Worm (Caenorhabditis elegans): ENCODE results near the gene lys-5.
A peak's percentile ranks its signal among the peaks of the same experiment; 100 is the strongest.

Gene lys-5

DNA sequence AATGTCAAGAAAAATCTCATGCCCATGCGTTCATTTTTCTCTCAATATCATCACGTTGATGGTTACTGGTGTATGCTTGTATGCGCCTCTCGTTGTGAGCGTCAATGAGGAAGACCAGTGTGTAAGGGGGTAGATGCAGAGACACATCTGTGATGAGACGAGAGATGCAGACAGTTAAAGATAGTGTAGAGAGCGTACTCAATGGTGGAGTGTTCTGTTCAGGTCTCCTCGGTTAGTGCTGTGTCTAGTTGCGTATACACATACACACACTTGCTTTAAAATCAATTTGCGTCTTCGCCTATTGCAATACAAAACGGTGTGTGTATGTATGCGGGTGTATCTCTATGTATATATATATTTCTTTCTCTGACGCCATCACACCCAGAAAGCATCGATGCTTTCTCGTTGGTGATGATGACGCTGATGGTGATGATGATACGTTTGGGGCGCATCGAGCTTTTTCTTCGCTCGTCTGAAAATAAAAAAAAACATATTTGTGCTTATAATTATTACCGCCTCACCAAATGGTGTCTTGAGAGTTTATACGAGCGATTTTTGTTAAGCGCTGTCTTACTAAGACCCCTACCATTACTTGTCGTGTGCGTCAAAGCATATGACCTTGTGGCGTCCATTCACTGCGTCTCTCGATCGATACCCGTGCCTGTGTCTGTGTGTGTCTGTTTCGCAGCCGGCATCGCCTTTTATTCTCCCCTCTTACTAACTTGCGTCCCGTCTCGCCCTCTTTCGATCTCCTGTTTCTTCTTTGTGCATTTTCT lies 31.8 kb downstream of the lys-5 start, which contains the start of gene F40F11.3 (continued):
- TF ChIP-seq fos-1 (tag; optimal IDR thresholded peaks at IDR 0.05) (no peak), F44E2.7 (GFP tag; IDR thresholded peaks at IDR 0.05) (no peak), skn-1 (tag; optimal IDR thresholded peaks at IDR 0.05) (no peak), madf-5 (GFP tag; IDR thresholded peaks at IDR 0.05) (no peak), daf-12 (tag; optimal IDR thresholded peaks at IDR 0.05) (no peak), hmg-1.1 (GFP tag; IDR thresholded peaks at IDR 0.05) (peak; percentile 95), ztf-7 (tag; optimal IDR thresholded peaks at IDR 0.05) (peak; percentile 62), aha-1 (tag) (peak; percentile 96), zag-1 (tag; optimal IDR thresholded peaks at IDR 0.05) (no peak), D1046.2 (GFP tag; IDR thresholded peaks at IDR 0.05) (no peak; the same call in 1 of the 2 replicates), ama-1 (optimal IDR thresholded peaks at IDR 0.05) (no peak), hlh-11 (tag; optimal IDR thresholded peaks at IDR 0.05) (peak; percentile 95), nhr-42 (GFP tag; IDR thresholded peaks at IDR 0.05) (peak; percentile 64; the same call in 1 of the 2 replicates), F37D6.2 (tag; optimal IDR thresholded peaks at IDR 0.05) (peak; percentile 68), hif-1 (tag; optimal IDR thresholded peaks at IDR 0.05) (peak; percentile 15 to 75), ctbp-1 (GFP tag; IDR thresholded peaks at IDR 0.05) (peak; percentile 74), zip-11 (GFP tag; IDR thresholded peaks at IDR 0.05) (no peak), daf-19 (GFP tag; conservative IDR thresholded peaks at IDR 0.05) (peak; percentile 62), gei-8 (GFP tag; optimal IDR thresholded peaks at IDR 0.05) (peak; percentile 59), unc-130 (GFP tag; optimal IDR thresholded peaks at IDR 0.05) (no peak), jun-1 (tag; optimal IDR thresholded peaks at IDR 0.05) (peak; percentile 28), F26F4.8 (GFP tag; conservative IDR thresholded peaks at IDR 0.05) (no peak), aly-2 (tag; optimal IDR thresholded peaks at IDR 0.05) (no peak)

DNA sequence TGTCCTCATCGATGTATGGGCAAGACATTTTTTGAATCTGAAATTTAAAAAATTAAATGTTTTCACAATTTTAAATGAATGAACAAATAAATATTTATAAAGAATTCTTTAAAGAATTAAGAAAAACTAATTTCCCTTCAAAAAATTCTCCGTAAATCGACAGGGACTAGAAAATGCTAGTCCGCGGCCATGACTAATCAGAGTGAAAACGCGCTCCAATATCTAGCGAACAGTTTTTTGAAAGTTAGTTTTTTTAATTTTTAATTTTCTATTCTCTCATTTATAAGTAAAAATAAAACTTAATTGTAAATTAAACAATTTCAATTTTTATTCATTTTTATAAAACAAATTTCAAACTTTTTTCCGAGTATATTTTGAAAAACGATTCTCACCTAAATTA lies 32.6 kb downstream of the lys-5 start:
- TF ChIP-seq snpc-1.2 (GFP tag; IDR thresholded peaks at IDR 0.05) = 0 out of 2 replicates have a peak, but pooled peaks have one; percentile 41
- no peak for TF ChIP-seq vab-7 (GFP tag; IDR thresholded peaks at IDR 0.05)
- no peak for TF ChIP-seq D1046.2 (GFP tag; IDR thresholded peaks at IDR 0.05)
- peak; percentile 31 for TF ChIP-seq duxl-1 (tag; optimal IDR thresholded peaks at IDR 0.05; ENCODE audit: poor library complexity)
- peak; percentile 95 for TF ChIP-seq mes-2 (tag; optimal IDR thresholded peaks at IDR 0.05; ENCODE audit: poor library complexity, severe bottlenecking)
- 0 out of 2 replicates have a peak, but pooled peaks have one; percentile 25 for TF ChIP-seq lin-1 (GFP tag; IDR thresholded peaks at IDR 0.05)
- TF ChIP-seq unc-130 (GFP tag; optimal IDR thresholded peaks at IDR 0.05) = peak; percentile 52
- TF ChIP-seq madf-9 (GFP tag; conservative IDR thresholded peaks at IDR 0.05) = 0 out of 2 replicates have a peak, but pooled peaks have one; percentile 18
- no peak for TF ChIP-seq Y5F2A.4 (GFP tag; optimal IDR thresholded peaks at IDR 0.05)
- peak; percentile 38 for TF ChIP-seq dve-1 (tag; optimal IDR thresholded peaks at IDR 0.05; ENCODE audit: insufficient read depth)
- peak; percentile 44 for TF ChIP-seq nhr-6 (tag; optimal IDR thresholded peaks at IDR 0.05)
- TF ChIP-seq mdt-29 (GFP tag; IDR thresholded peaks at IDR 0.05) = no peak
- TF ChIP-seq nhr-10 (tag; optimal IDR thresholded peaks at IDR 0.05) = no peak
- TF ChIP-seq lsy-2 (tag; optimal IDR thresholded peaks at IDR 0.05) = peak in 1 of 2 experiments; percentile 69
- TF ChIP-seq dpl-1 (GFP tag; optimal IDR thresholded peaks at IDR 0.05) = peak; percentile 29
- 0 out of 2 replicates have a peak, but pooled peaks have one; percentile 14 for TF ChIP-seq ceh-20 (GFP tag; IDR thresholded peaks at IDR 0.05)
- peak; percentile 49 for TF ChIP-seq lin-38 (GFP tag; IDR thresholded peaks at IDR 0.05)
- TF ChIP-seq tra-1 (GFP tag; IDR thresholded peaks at IDR 0.05) = no peak
- TF ChIP-seq arid-1 (GFP tag; conservative IDR thresholded peaks at IDR 0.05) = no peak
- peak in 1 of 2 experiments; percentile 64 for TF ChIP-seq hif-1 (tag; optimal IDR thresholded peaks at IDR 0.05)
- no peak for TF ChIP-seq nhr-111 (GFP tag; optimal IDR thresholded peaks at IDR 0.05)
- TF ChIP-seq daf-16 (GFP tag; optimal IDR thresholded peaks at IDR 0.05) = no peak
- TF ChIP-seq daf-16 (tag; optimal IDR thresholded peaks at IDR 0.05) = peak; percentile 19
- TF ChIP-seq ZK337.2 (GFP tag; IDR thresholded peaks at IDR 0.05) = no peak
- no peak for TF ChIP-seq zip-11 (GFP tag; IDR thresholded peaks at IDR 0.05)
- TF ChIP-seq nhr-42 (GFP tag; IDR thresholded peaks at IDR 0.05) = no peak
- no peak for TF ChIP-seq nhr-76 (tag; optimal IDR thresholded peaks at IDR 0.05)
- no peak for TF ChIP-seq nhr-237 (tag; optimal IDR thresholded peaks at IDR 0.05)
